Worm (Caenorhabditis elegans): ENCODE results near the gene ZK1073.1.
A peak's percentile ranks its signal among the peaks of the same experiment; 100 is the strongest.

Gene ZK1073.1

DNA sequence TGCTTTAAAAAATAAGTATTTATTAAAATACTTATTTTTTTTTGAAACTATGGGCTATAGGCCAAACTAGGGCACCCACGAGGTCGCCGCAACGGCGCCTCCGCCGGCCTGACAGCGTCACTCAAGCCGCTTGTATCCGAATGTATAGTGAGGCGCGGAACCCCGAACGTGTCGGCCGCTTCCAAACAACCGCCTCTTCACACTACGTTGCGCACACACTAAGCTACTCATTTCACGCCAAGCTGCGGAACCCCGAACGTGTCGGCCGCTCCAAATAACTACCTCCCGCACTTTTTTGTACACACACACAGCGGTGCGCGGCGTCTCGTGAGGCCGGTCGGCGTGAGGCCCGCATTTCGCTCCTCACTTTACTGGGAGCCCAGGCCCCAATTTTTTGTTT, 15.7 kb downstream of the ZK1073.1 start:
- TF ChIP-seq fkh-4 (tag; optimal IDR thresholded peaks at IDR 0.05; ENCODE audit: borderline replicate concordance) (no peak), snpc-4 (tag; optimal IDR thresholded peaks at IDR 0.05) (peak; percentile 82)

DNA sequence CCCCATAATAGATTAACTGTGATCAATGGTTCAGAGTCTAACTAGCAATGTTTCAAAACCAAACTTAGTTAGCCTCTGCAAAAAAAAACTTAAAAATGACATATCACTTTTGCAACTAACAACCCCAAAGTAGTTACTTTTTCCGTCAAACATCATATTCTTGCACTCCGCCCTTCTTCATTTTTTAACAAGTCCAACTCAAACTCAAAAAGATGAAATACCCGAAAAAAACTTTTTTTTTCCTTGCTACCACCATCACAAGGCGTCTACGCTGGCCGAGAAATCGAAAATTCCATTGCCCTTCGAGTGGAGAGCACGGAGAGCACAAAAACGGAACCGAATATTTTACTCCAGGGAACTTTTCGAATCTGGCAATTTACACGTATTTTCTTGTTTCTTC, 22.8 kb downstream of the ZK1073.1 start:
- no peak for TF ChIP-seq irx-1 (tag; optimal IDR thresholded peaks at IDR 0.05)
- TF ChIP-seq ceh-88 (GFP tag; IDR thresholded peaks at IDR 0.05): no peak
- TF ChIP-seq fos-1 (tag; optimal IDR thresholded peaks at IDR 0.05): no peak
- no peak for TF ChIP-seq unc-98 (GFP tag; IDR thresholded peaks at IDR 0.05)
- TF ChIP-seq unc-30 (tag; optimal IDR thresholded peaks at IDR 0.05): no peak
- no peak for TF ChIP-seq isw-1 (GFP tag; IDR thresholded peaks at IDR 0.05)
- TF ChIP-seq jun-1 (tag; optimal IDR thresholded peaks at IDR 0.05): no peak
- no peak for TF ChIP-seq nhr-76 (tag; optimal IDR thresholded peaks at IDR 0.05)

DNA sequence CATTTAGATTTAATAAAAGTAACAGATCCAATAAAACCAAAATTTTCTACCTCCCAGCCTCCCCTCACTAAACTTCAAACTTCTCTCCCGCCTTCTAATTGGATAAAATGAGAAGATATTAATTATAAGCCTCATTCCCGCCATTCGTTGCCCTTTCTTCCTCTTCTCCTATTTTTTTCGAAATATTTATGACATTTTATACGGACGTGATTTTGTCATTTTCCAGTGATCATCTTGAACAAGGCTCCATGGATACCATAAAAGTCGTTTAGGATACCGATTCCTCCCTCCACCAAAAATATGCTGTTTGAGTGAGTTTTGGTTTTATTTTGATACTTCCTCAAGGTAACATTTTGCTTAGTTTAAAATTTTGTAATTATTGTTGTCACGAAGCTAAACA, 25.3 kb downstream of the ZK1073.1 start, which contains the start of gene ZK1073.2:
TSS of gene ZK1073.2 (plus strand) at position 301 of the 400 bp plus-strand sequence.
- no peak for TF ChIP-seq zip-4 (GFP tag; optimal IDR thresholded peaks at IDR 0.05)
- no peak for TF ChIP-seq unc-62 (GFP tag; optimal IDR thresholded peaks at IDR 0.05)
- TF ChIP-seq ztf-4 (tag; optimal IDR thresholded peaks at IDR 0.05): no peak
- no peak for TF ChIP-seq lsy-2 (tag; optimal IDR thresholded peaks at IDR 0.05)
- no peak for TF ChIP-seq xbp-1 (tag; optimal IDR thresholded peaks at IDR 0.05)
- no peak for TF ChIP-seq unc-130 (tag; optimal IDR thresholded peaks at IDR 0.05)
- TF ChIP-seq hlh-17 (GFP tag; optimal IDR thresholded peaks at IDR 0.05; ENCODE audit: borderline replicate concordance): no peak
- TF ChIP-seq nhr-20 (tag; optimal IDR thresholded peaks at IDR 0.05): no peak
- no peak for TF ChIP-seq C34B4.2 (tag; optimal IDR thresholded peaks at IDR 0.05)
- TF ChIP-seq nhr-84 (tag; optimal IDR thresholded peaks at IDR 0.05): no peak
- no peak for TF ChIP-seq egl-27 (tag; optimal IDR thresholded peaks at IDR 0.05)

- TF ChIP-seq zip-4 (GFP tag; optimal IDR thresholded peaks at IDR 0.05) (no peak), mdl-1 (tag; optimal IDR thresholded peaks at IDR 0.05) (no peak), pax-3 (tag; optimal IDR thresholded peaks at IDR 0.05) (no peak), snpc-4 (tag; optimal IDR thresholded peaks at IDR 0.05) (peak; percentile 80), sup-37 (GFP tag; optimal IDR thresholded peaks at IDR 0.05) (no peak), lir-3 (tag; optimal IDR thresholded peaks at IDR 0.05; ENCODE audit: poor library complexity) (no peak), elt-3 (tag; optimal IDR thresholded peaks at IDR 0.05) (no peak), pqm-1 (tag; optimal IDR thresholded peaks at IDR 0.05) (no peak)
Measured at ce11 chrX:16099251-16099650, 29.4 kb downstream of the ZK1073.1 start.

- no peak for TF ChIP-seq efl-1 (optimal IDR thresholded peaks at IDR 0.05)
- TF ChIP-seq efl-1 (GFP tag; optimal IDR thresholded peaks at IDR 0.05 in 1 of 2): peak in 1 of 2 experiments; percentile 75
- TF ChIP-seq rnt-1 (tag; optimal IDR thresholded peaks at IDR 0.05): peak; percentile 56
- TF ChIP-seq ets-5 (GFP tag; IDR thresholded peaks at IDR 0.05): no peak
- TF ChIP-seq snu-23 (GFP tag; optimal IDR thresholded peaks at IDR 0.05): peak; percentile 26
- TF ChIP-seq lsy-2 (tag; optimal IDR thresholded peaks at IDR 0.05): peak in 1 of 2 experiments; percentile 25
- TF ChIP-seq ceh-82 (tag; optimal IDR thresholded peaks at IDR 0.05): peak in 1 of 3 experiments; percentile 2
- no peak for TF ChIP-seq pqm-1 (tag; optimal IDR thresholded peaks at IDR 0.05)
- TF ChIP-seq nhr-20 (tag; optimal IDR thresholded peaks at IDR 0.05): peak; percentile 30
- TF ChIP-seq nhr-19 (GFP tag; conservative IDR thresholded peaks at IDR 0.05): peak; percentile 37; the same call in 1 of the 2 replicates
- TF ChIP-seq nhr-71 (tag; optimal IDR thresholded peaks at IDR 0.05): peak; percentile 58
- peak; percentile 13 for TF ChIP-seq unc-130 (tag; optimal IDR thresholded peaks at IDR 0.05)
- TF ChIP-seq dpl-1 (GFP tag; optimal IDR thresholded peaks at IDR 0.05): no peak
- peak; percentile 79 for TF ChIP-seq lin-14 (GFP tag; optimal IDR thresholded peaks at IDR 0.05)
Measured at ce11 chrX:16098104-16098638, 30.5 kb downstream of the ZK1073.1 start.

Measured in whole organism, L1 larva.